Worm (Caenorhabditis elegans) whole organism, L1 larva: ENCODE data around the gene F53H1.4.

ENCODE experiments used
- C34B4.2 ChIP-seq: sonication (generic microtip); optimal IDR thresholded peaks from 2 replicates; lab custom pipeline; 2017; ENCODE audit warnings: mild to moderate bottlenecking, missing genetic modification characterization, missing compliant biosample characterization
- Y116A8C.19 ChIP-seq: sonication (generic microtip); optimal IDR thresholded peaks from 2 replicates; lab custom pipeline; 2016; ENCODE audit warnings: missing compliant biosample characterization, missing genetic modification characterization, borderline replicate concordance
- blmp-1 ChIP-seq: fragments of 150-350 bp; optimal IDR thresholded peaks from 2 replicates; lab custom pipeline; 2014; ENCODE audit warnings: missing biosample characterization, missing genetic modification characterization
- ceh-8 ChIP-seq: fragments of 200-800 bp; sonication (Bioruptor generic); optimal IDR thresholded peaks from 2 replicates; lab custom pipeline; 2018; ENCODE audit warnings: mild to moderate bottlenecking, missing genetic modification characterization, moderate library complexity, missing compliant biosample characterization
- ces-1 ChIP-seq: fragments of 150-350 bp; optimal IDR thresholded peaks from 2 replicates; lab custom pipeline; 2014; ENCODE audit warnings: missing biosample characterization, missing genetic modification reagents, missing genetic modification characterization
- efl-1 ChIP-seq, 4 experiments: fragments of 150-350 bp; optimal IDR thresholded peaks in 3 of 4; peaks in 1 of 4; 1 replicate in 1 of 4; 2 replicates in 3 of 4; lab custom pipeline; 2014; ENCODE audit warnings: missing biosample characterization in 2 of 4, missing genetic modification characterization in 2 of 4, missing genetic modification reagents in 2 of 4
- elt-2 ChIP-seq: sonication (generic microtip); optimal IDR thresholded peaks from 2 replicates; lab custom pipeline; 2016; ENCODE audit warnings: missing genetic modification characterization, mild to moderate bottlenecking, inconsistent platforms, missing compliant biosample characterization, missing genetic modification reagents
- elt-3 ChIP-seq, 6 experiments: fragments of 150-350 bp in 1 of 6; sonication (generic microtip); optimal IDR thresholded peaks; 2 replicates each; lab custom pipeline; 2017 to 2018; ENCODE audit warnings: missing biosample characterization in 6 of 6, missing genetic modification characterization in 6 of 6, inconsistent platforms in 1 of 6
- fkh-4 ChIP-seq: sonication (generic microtip); optimal IDR thresholded peaks from 2 replicates; lab custom pipeline; 2016; ENCODE audit warnings: missing compliant biosample characterization, missing genetic modification characterization, borderline replicate concordance
- grh-1 ChIP-seq: fragments of 200-800 bp; sonication (Bioruptor generic); IDR thresholded peaks from 2 replicates; pipeline ENCODE4 v1.3.6; 2022; ENCODE audit warnings: missing genetic modification reagents, missing genetic modification characterization, missing compliant biosample characterization
- hlh-17 ChIP-seq: fragments of 200-800 bp; sonication (Bioruptor generic); optimal IDR thresholded peaks from 2 replicates; lab custom pipeline; 2018; ENCODE audit warnings: missing genetic modification characterization, mild to moderate bottlenecking, missing compliant biosample characterization, moderate library complexity, borderline replicate concordance
- hpl-2 ChIP-seq: fragments of 150-350 bp; optimal IDR thresholded peaks from 2 replicates; lab custom pipeline; 2014; ENCODE audit warnings: missing biosample characterization, missing genetic modification reagents, missing genetic modification characterization
- jun-1 ChIP-seq: fragments of 150-350 bp; optimal IDR thresholded peaks from 2 replicates; lab custom pipeline; 2014; ENCODE audit warnings: missing biosample characterization, missing genetic modification reagents, missing genetic modification characterization
- lin-13 ChIP-seq: fragments of 150-350 bp; optimal IDR thresholded peaks from 2 replicates; lab custom pipeline; 2014; ENCODE audit warnings: missing biosample characterization, missing genetic modification reagents, missing genetic modification characterization
- lin-14 ChIP-seq: fragments of 200-800 bp; sonication (Bioruptor generic); optimal IDR thresholded peaks from 2 replicates; lab custom pipeline; 2018; ENCODE audit warnings: mild to moderate bottlenecking, missing genetic modification characterization, moderate library complexity, missing compliant biosample characterization
- lin-15B ChIP-seq: fragments of 150-350 bp; sonication (generic microtip); optimal IDR thresholded peaks from 3 replicates; lab custom pipeline; 2014; ENCODE audit warnings: missing biosample characterization, missing genetic modification characterization
- lsy-2 ChIP-seq, 2 experiments: fragments of 150-350 bp; optimal IDR thresholded peaks; 2 replicates each; lab custom pipeline; 2014; ENCODE audit warnings: missing biosample characterization in 2 of 2, missing genetic modification characterization in 2 of 2
- mab-9 ChIP-seq: fragments of 200-800 bp; sonication (Bioruptor generic); IDR thresholded peaks from 2 replicates; pipeline ENCODE4 v1.3.6; 2022; ENCODE audit warnings: missing genetic modification reagents, missing genetic modification characterization, missing compliant biosample characterization
- mep-1 ChIP-seq: fragments of 150-350 bp; optimal IDR thresholded peaks from 2 replicates; lab custom pipeline; 2014; ENCODE audit warnings: missing biosample characterization, missing genetic modification characterization
- nhr-11 ChIP-seq: fragments of 150-350 bp; optimal IDR thresholded peaks from 2 replicates; lab custom pipeline; 2014; ENCODE audit warnings: missing biosample characterization, missing genetic modification characterization
- nhr-19 ChIP-seq: fragments of 200-800 bp; sonication (Bioruptor generic); conservative IDR thresholded peaks from 2 replicates; pipeline ENCODE4 v1.3.6; 2022; ENCODE audit warnings: missing genetic modification characterization, missing compliant biosample characterization
- nhr-20 ChIP-seq: sonication (generic microtip); optimal IDR thresholded peaks from 2 replicates; lab custom pipeline; 2016; ENCODE audit warnings: mild to moderate bottlenecking, missing genetic modification characterization, missing compliant biosample characterization
- nhr-28 ChIP-seq: fragments of 150-350 bp; optimal IDR thresholded peaks from 2 replicates; lab custom pipeline; 2014; ENCODE audit warnings: missing biosample characterization, missing genetic modification characterization
- nhr-47 ChIP-seq: sonication (generic microtip); optimal IDR thresholded peaks from 2 replicates; lab custom pipeline; 2016; ENCODE audit warnings: mild to moderate bottlenecking, missing genetic modification characterization, moderate library complexity, missing compliant biosample characterization
- nhr-71 ChIP-seq: sonication (generic microtip); optimal IDR thresholded peaks from 2 replicates; lab custom pipeline; 2016; ENCODE audit warnings: mild to moderate bottlenecking, missing genetic modification characterization, moderate library complexity, missing compliant biosample characterization
- nhr-84 ChIP-seq: sonication (generic microtip); optimal IDR thresholded peaks from 2 replicates; lab custom pipeline; 2017; ENCODE audit warnings: missing biosample characterization, missing genetic modification characterization
- nhr-90 ChIP-seq: sonication (generic microtip); optimal IDR thresholded peaks from 2 replicates; lab custom pipeline; 2016; ENCODE audit warnings: mild to moderate bottlenecking, missing genetic modification characterization, missing compliant biosample characterization; ENCODE audit not compliant: poor library complexity
- pag-3 ChIP-seq: sonication (generic microtip); optimal IDR thresholded peaks from 2 replicates; lab custom pipeline; 2017; ENCODE audit warnings: missing genetic modification characterization, mild to moderate bottlenecking, missing compliant biosample characterization, antibody characterized with exemption, borderline replicate concordance; ENCODE audit not compliant: insufficient read depth
- rnt-1 ChIP-seq: sonication (generic microtip); optimal IDR thresholded peaks from 2 replicates; lab custom pipeline; 2016; ENCODE audit warnings: mild to moderate bottlenecking, missing genetic modification characterization, moderate library complexity, missing compliant biosample characterization
- sptf-1 ChIP-seq: fragments of 150-350 bp; optimal IDR thresholded peaks from 2 replicates; lab custom pipeline; 2014; ENCODE audit warnings: missing biosample characterization, missing genetic modification characterization
- swsn-7 ChIP-seq: sonication (generic microtip); optimal IDR thresholded peaks from 2 replicates; lab custom pipeline; 2016; ENCODE audit warnings: missing genetic modification characterization, missing compliant biosample characterization
- tbx-2 ChIP-seq: sonication (generic microtip); optimal IDR thresholded peaks from 2 replicates; lab custom pipeline; 2016; ENCODE audit warnings: missing genetic modification characterization, missing compliant biosample characterization
- tlp-1 ChIP-seq: fragments of 150-350 bp; optimal IDR thresholded peaks from 2 replicates; lab custom pipeline; 2014; ENCODE audit warnings: missing biosample characterization, missing genetic modification characterization
- unc-130 ChIP-seq: fragments of 150-350 bp; optimal IDR thresholded peaks from 2 replicates; lab custom pipeline; 2017; ENCODE audit warnings: missing biosample characterization, missing genetic modification characterization, inconsistent platforms
- unc-98 ChIP-seq: fragments of 200-800 bp; sonication (Bioruptor generic); IDR thresholded peaks from 2 replicates; pipeline ENCODE4 v1.3.6; 2022; ENCODE audit warnings: missing genetic modification characterization, missing compliant biosample characterization
- vab-15 ChIP-seq: sonication (generic microtip); optimal IDR thresholded peaks from 2 replicates; lab custom pipeline; 2017; ENCODE audit warnings: missing genotype, mild to moderate bottlenecking, missing genetic modification characterization, missing compliant biosample characterization
- zag-1 ChIP-seq: fragments of 150-350 bp; optimal IDR thresholded peaks from 2 replicates; lab custom pipeline; 2014; ENCODE audit warnings: missing biosample characterization, missing genetic modification characterization
- zip-4 ChIP-seq: fragments of 200-800 bp; sonication (Bioruptor generic); optimal IDR thresholded peaks from 2 replicates; lab custom pipeline; 2018; ENCODE audit warnings: mild to moderate bottlenecking, missing genetic modification characterization, moderate library complexity, missing compliant biosample characterization
- ztf-11 ChIP-seq, 2 experiments: sonication (generic microtip); optimal IDR thresholded peaks; 2 replicates each; lab custom pipeline; 2016 to 2017; ENCODE audit warnings: missing genetic modification characterization in 2 of 2, missing biosample characterization in 1 of 2, missing compliant biosample characterization in 1 of 2

The F53H1.4 gene

DNA sequence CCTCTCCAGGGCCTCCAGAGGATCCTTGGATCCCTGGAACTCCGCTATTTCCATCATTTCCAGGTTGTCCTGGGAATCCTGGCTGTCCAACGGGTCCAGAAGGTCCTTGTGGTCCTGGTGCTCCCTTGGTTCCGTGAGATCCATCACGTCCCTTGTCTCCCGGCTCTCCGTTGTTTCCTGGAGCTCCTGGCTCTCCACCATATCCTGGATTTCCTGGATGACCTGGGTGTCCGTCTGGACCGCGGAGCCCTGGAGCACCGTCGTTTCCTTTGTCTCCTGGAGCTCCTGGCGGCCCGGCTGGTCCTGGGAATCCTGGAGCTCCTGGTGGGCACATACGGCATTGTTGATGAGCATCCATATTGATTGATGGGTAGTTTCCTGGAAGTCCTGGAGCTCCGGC, 43.8 kb downstream of the F53H1.4 start:
- TF ChIP-seq pag-3 (tag; lab: Kevin White, UChicago) (no peak), blmp-1 (tag; lab: Kevin White, UChicago) (no peak), lin-14 (GFP tag; lab: Kevin White, UChicago) (no peak), mab-9 (GFP tag; lab: Robert Waterston, UW) (no peak), lin-15B (no peak), zag-1 (tag; lab: Kevin White, UChicago) (no peak), nhr-84 (no peak), efl-1 (optimal IDR thresholded peaks at IDR 0.05; lab: Kevin White, UChicago) (no peak), efl-1 (GFP tag; optimal IDR thresholded peaks at IDR 0.05 in 1 of 2; lab: Kevin White, UChicago) (peak in 1 of 2 experiments; percentile 58)

DNA sequence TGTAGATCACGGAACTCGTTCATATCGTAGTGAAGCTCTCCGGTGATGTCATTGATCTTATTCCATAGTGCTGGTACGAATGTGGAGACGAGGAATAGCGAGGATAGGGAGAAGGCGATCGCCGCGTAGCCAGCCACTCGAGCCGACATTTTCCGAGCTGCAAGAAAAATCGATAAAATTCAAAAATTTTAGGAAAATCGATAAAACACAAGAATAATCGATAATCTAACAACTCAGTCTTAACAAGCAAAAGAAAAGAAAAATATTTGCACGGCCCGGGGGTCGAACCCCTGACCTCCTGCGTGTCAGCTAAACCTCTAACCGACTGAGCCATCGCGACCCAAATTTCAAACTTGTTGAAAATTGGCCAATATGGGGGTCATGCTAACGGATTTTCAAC, 45.2 kb downstream of the F53H1.4 start, which contains the start of gene col-104:
col-104 (minus strand) TSS at position 159 of the 400 bp plus-strand sequence.
- TF ChIP-seq nhr-47 (no peak), C34B4.2 (tag; lab: Kevin White, UChicago) (no peak), jun-1 (tag; lab: Kevin White, UChicago) (no peak), lin-15B (no peak), elt-3 (tag; optimal IDR thresholded peaks at IDR 0.05; lab: Kevin White, UChicago) (no peak), lin-13 (no peak), nhr-11 (tag; lab: Kevin White, UChicago) (no peak), nhr-28 (tag; lab: Kevin White, UChicago) (no peak), elt-2 (tag; lab: Kevin White, UChicago) (no peak), vab-15 (tag; lab: Kevin White, UChicago) (no peak), grh-1 (GFP tag; lab: Robert Waterston, UW) (no peak), hpl-2 (GFP tag; lab: Kevin White, UChicago) (no peak), nhr-90 (no peak), tlp-1 (tag; lab: Kevin White, UChicago) (no peak), ztf-11 (tag; optimal IDR thresholded peaks at IDR 0.05; lab: Kevin White, UChicago) (no peak), tbx-2 (tag; lab: Kevin White, UChicago) (no peak), lin-14 (GFP tag; lab: Kevin White, UChicago) (no peak)

DNA sequence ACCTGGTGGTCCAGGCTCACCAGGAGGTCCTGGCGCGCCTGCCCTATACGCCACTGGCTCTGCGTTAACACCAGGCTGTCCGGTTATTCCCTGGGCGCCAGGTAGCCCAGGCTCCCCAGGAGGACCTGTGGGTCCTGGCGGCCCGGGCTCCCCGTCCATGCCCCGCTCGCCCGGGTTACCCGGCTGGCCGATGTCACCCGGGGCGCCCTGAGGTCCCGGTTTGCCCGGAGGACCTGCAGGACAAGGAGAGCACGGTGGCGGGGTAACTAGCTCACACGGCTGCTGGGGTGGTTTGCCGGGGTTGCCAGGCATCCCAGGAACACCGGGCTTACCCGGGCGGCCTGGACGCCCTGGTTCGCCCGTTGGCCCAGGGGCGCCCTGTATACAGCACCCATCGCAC, 48.1 kb downstream of the F53H1.4 start:
- no peak for TF ChIP-seq efl-1 (optimal IDR thresholded peaks at IDR 0.05; lab: Kevin White, UChicago)
- peak in 1 of 2 experiments; percentile 18 for TF ChIP-seq efl-1 (GFP tag; optimal IDR thresholded peaks at IDR 0.05 in 1 of 2; lab: Kevin White, UChicago)
- peak; percentile 91 for TF ChIP-seq ceh-8 (GFP tag; lab: Kevin White, UChicago)
- TF ChIP-seq grh-1 (GFP tag; lab: Robert Waterston, UW) = no peak

DNA sequence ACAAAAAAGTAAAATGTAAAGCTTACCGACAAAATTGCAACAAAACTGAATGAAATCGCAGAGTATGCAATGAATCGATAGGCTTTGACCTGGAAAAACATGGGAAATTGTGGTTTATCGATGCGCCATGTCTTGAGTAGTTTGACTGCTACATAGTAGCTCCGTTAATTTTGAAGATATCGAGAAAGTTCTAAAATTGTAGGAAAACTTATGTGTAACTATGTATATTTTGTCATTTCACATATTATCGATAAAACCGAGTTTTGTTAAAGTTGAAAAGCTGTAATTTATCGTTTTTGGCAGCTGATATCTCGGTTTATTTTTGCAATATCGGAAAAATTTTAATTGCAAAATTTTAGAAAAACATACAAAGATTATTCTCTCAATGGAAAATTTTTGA, 49.2 kb downstream of the F53H1.4 start, which contains the start of gene col-105:
col-105 (minus strand) TSS at position 101 of the 400 bp plus-strand sequence.
- no peak for TF ChIP-seq unc-98
- no peak for TF ChIP-seq nhr-20 (tag; lab: Kevin White, UChicago)
- TF ChIP-seq nhr-90 = no peak
- no peak for TF ChIP-seq ces-1 (GFP tag; lab: Kevin White, UChicago)
- TF ChIP-seq fkh-4 (tag; lab: Kevin White, UChicago) = no peak
- no peak for TF ChIP-seq lsy-2 (tag; optimal IDR thresholded peaks at IDR 0.05; lab: Kevin White, UChicago)
- TF ChIP-seq swsn-7 (tag; lab: Kevin White, UChicago) = no peak
- no peak for TF ChIP-seq sptf-1 (tag; lab: Kevin White, UChicago)
- no peak for TF ChIP-seq hlh-17 (GFP tag; lab: Kevin White, UChicago)

DNA sequence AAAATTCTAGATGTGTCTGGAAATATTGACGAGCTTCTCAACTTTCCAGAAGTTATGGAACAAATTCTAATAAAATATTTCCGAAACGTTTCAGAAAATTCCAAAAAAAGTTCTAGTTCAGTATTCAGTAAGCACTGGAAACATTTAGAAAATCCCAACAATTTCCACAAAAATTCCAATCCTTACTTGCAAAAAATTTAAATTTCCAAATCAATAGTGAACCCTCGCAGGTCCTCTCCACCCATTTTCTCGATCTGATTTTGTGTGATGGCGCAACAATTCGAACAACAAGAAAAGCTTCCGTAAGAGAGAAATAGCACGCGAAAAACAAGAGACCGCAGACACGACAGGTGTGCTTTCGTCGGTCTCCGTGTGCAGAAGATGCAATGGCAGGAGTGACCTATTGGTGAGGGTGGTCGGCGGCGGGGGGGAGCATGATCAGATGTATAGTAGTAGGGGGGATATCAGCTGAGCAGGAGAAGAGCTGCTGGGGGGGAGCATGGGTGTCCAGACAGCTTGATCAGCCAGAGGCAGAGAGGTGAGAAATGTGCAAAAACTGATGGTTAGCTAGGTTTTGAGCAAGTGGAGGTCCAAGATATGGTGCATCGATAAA, 51.8 kb downstream of the F53H1.4 start:
- TF ChIP-seq ceh-8 (GFP tag; lab: Kevin White, UChicago) = no peak
- no peak for TF ChIP-seq tbx-2 (tag; lab: Kevin White, UChicago)
- TF ChIP-seq swsn-7 (tag; lab: Kevin White, UChicago) = no peak
- TF ChIP-seq nhr-71 = peak; percentile 50
- TF ChIP-seq unc-130 (tag; lab: Kevin White, UChicago) = peak; percentile 12
- TF ChIP-seq efl-1 (optimal IDR thresholded peaks at IDR 0.05; lab: Kevin White, UChicago) = no peak
- peak in 1 of 2 experiments; percentile 37 for TF ChIP-seq efl-1 (GFP tag; optimal IDR thresholded peaks at IDR 0.05 in 1 of 2; lab: Kevin White, UChicago)
- peak; percentile 10 for TF ChIP-seq nhr-20 (tag; lab: Kevin White, UChicago)
- TF ChIP-seq pag-3 (tag; lab: Kevin White, UChicago) = peak; percentile 94
- no peak for TF ChIP-seq mep-1 (tag; lab: Kevin White, UChicago)
- TF ChIP-seq lsy-2 (tag; optimal IDR thresholded peaks at IDR 0.05; lab: Kevin White, UChicago) = no peak
- TF ChIP-seq nhr-19 (GFP tag; lab: Robert Waterston, UW) = peak; percentile 32
- peak; percentile 73 for TF ChIP-seq rnt-1 (tag; lab: Kevin White, UChicago)
- no peak for TF ChIP-seq Y116A8C.19
- no peak for TF ChIP-seq zip-4 (GFP tag; lab: Kevin White, UChicago)
